Worm (Caenorhabditis elegans): ENCODE data around the gene pkd-2.

The pkd-2 gene

DNA sequence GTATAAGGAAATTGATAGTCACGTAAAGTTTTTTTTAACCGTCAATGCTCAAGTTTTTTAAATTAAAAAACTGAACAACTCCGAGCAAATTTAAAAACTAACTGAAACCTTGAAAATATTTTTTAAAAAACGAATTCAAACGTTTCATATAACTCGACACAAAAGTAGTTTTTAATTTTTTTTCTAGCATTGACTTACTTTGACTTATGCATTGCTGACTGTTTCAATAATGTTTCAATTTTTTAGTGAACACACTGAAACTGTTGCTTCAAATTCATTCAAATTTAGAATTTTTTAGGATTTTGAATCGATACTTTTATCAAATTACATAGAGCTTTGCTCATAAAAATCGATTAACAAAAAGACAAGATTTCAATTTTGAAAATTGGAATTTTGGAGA is 24.3 kb downstream of the pkd-2 start:
- TF ChIP-seq dao-5 (tag; optimal IDR thresholded peaks at IDR 0.05) (no peak), him-1 (tag; optimal IDR thresholded peaks at IDR 0.05) (no peak), W03F9.2 (tag; optimal IDR thresholded peaks at IDR 0.05) (no peak)

DNA sequence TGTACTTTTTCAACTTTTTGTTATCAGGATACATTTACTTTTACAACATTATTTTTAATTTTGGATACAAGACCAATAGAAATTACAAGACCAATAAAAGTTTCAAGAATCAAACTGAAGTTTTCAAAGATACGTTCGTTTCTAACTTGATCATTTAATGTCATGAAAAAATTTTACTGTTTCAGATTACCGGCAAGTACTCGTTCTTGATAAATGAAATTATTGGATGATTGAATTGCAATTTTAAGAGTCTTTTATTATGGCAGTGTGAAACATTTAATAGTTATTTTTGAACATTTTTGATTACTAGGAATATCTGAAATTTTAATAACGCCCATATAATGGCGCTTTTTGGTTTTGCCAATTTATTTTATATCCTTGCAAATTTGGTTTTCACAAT is 28.1 kb downstream of the pkd-2 start:
- TF ChIP-seq dao-5 (tag; optimal IDR thresholded peaks at IDR 0.05) (no peak), him-1 (tag; optimal IDR thresholded peaks at IDR 0.05) (no peak), W03F9.2 (tag; optimal IDR thresholded peaks at IDR 0.05) (no peak)

DNA sequence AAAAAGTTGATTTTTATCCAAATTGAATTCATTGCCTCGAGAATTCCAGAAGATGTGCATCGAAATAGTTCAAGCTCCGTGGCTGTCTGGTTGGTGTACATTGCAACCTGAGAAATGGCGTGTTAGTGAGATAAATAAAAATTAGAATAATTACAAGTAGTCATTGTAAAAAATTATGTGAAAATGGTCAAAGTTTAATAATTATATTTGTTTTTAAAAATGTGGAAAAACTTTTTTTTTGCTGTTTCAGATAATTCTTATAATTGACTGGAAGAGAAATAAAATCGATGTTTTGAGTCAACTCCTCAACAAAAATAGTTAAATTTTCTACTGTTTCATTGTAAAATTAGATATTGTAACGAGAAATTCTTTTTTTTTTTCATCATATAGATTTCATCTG is 31.9 kb downstream of the pkd-2 start, which contains the start of gene sra-30:
Gene sra-30, minus strand, starts transcription at position 101 of the 400 bp plus-strand sequence.
- no peak for TF ChIP-seq him-1 (tag; optimal IDR thresholded peaks at IDR 0.05)
- no peak for TF ChIP-seq dao-5 (tag; optimal IDR thresholded peaks at IDR 0.05)
- no peak for TF ChIP-seq W03F9.2 (tag; optimal IDR thresholded peaks at IDR 0.05)

DNA sequence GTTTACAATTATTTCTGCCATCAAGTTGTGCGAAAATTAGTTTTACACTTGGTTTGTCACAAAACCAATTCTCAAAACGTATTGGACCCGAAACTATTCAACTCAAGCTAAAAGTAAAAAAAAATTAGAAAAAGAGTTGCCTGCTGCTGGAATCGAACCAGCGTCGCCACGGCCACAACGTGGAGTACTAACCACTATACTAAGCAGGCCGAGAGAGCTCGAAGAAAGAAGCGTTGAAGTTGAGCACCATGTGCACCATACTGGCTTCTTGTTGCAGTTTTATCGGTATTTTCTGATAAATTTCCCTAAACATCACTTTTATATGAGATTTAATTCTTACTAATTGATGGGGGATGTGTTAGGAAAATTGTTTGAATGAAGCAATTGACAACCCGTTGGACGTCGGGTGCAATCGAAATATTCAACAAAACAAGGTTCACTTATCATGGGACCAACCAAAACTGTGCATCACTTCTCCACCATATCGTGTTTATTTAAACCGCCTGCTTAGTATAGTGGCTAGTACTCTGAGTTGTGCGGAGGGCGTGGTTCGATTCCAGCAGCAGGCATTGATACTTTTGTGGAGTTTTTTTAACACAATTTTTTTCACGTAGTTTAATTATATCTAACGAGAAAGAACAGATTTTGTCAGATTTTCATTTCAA is 47.1 kb downstream of the pkd-2 start:
- TF ChIP-seq him-1 (tag; optimal IDR thresholded peaks at IDR 0.05) (no peak), W03F9.2 (tag; optimal IDR thresholded peaks at IDR 0.05) (no peak), dao-5 (tag; optimal IDR thresholded peaks at IDR 0.05) (no peak)

DNA sequence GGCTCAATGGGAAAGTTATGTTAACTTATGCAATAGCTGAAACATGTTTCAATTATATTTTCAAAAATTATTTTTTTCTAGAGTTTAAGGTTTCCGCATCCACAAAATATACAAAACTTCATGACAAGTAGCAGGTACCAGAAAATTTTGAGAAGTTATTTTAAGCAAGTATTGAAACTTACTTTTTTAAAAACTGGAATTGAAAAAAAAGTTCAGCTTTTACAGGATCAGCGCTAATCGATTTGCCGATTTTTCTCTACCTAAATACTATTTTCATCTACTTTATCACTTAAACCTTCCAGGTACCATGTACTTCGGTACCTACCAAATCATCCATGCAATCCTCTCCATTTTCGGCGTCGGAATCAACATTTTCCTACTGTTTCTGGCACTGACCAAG is 55.2 kb downstream of the pkd-2 start, which contains the start of gene srd-23:
Gene srd-23, plus strand, starts transcription at position 301 of the 400 bp plus-strand sequence.
- no peak for TF ChIP-seq W03F9.2 (tag; optimal IDR thresholded peaks at IDR 0.05)
- TF ChIP-seq dao-5 (tag; optimal IDR thresholded peaks at IDR 0.05): no peak
- no peak for TF ChIP-seq him-1 (tag; optimal IDR thresholded peaks at IDR 0.05)

All from whole organism, L4/young adult.